Worm (Caenorhabditis elegans) whole organism, L3 larva: ENCODE data around the gene W09G10.9.

Experiments used
- elt-2 ChIP-seq: sonication (generic microtip); optimal IDR thresholded peaks from 2 replicates; lab custom pipeline; 2016; ENCODE audit warnings: missing genetic modification reagents, mild to moderate bottlenecking, missing genetic modification characterization, missing compliant biosample characterization
- nhr-237 ChIP-seq: fragments of 150-350 bp; optimal IDR thresholded peaks from 2 replicates; lab custom pipeline; 2014; ENCODE audit warnings: missing biosample characterization, missing genetic modification characterization
- skn-1 ChIP-seq: fragments of 150-350 bp; optimal IDR thresholded peaks from 2 replicates; lab custom pipeline; 2014; ENCODE audit warnings: missing biosample characterization, missing genetic modification characterization

- no peak for TF ChIP-seq nhr-237
- TF ChIP-seq skn-1 (tag; lab: Kevin White, UChicago), result no peak
- no peak for TF ChIP-seq elt-2 (tag; lab: Kevin White, UChicago)
Measured at ce11 chrII:3557417-3557816, 35.8 kb downstream of the W09G10.9 start, which contains the start of gene lgc-45.
